Fruit fly (Drosophila melanogaster) S2 (cell line): ENCODE results near the gene LanB2.

Source experiments
- CG8478 ChIP-seq: fragments of >200 bp; optimal IDR thresholded peaks from 2 replicates; lab custom pipeline; 2018
- CTCF ChIP-seq, 2 experiments: fragments of >200 bp; optimal IDR thresholded peaks; 2 replicates each; lab custom pipeline; 2018

dm6 chr3L:9583388-9583787 is 31.3 kb upstream of the LanB2 start:
- no peak for TF ChIP-seq CTCF (optimal IDR thresholded peaks at IDR 0.05; lab: Kevin White, UChicago)
- no peak for TF ChIP-seq CG8478
